Worm (Caenorhabditis elegans) whole organism, L2 larva: ENCODE data around the gene bra-1.

Experiments used
- C34F6.9 ChIP-seq: fragments of 150-350 bp; optimal IDR thresholded peaks from 2 replicates; lab custom pipeline; 2014; ENCODE audit warnings: missing biosample characterization, missing genetic modification characterization
- F13H6.1 ChIP-seq: sonication (generic microtip); optimal IDR thresholded peaks from 2 replicates; lab custom pipeline; 2016; ENCODE audit warnings: missing genetic modification characterization, missing compliant biosample characterization
- R02D3.7 ChIP-seq: fragments of 150-350 bp; optimal IDR thresholded peaks from 2 replicates; lab custom pipeline; 2014; ENCODE audit warnings: missing biosample characterization, missing genetic modification characterization
- Y55F3AM.14 ChIP-seq: fragments of 200-800 bp; sonication (Bioruptor generic); optimal IDR thresholded peaks from 2 replicates; lab custom pipeline; 2018; ENCODE audit warnings: mild to moderate bottlenecking, missing genetic modification characterization, missing compliant biosample characterization
- ZK546.5 ChIP-seq: sonication (generic microtip); optimal IDR thresholded peaks from 2 replicates; lab custom pipeline; 2017; ENCODE audit warnings: missing biosample characterization, missing genetic modification characterization
- ama-1 ChIP-seq: fragments of 150-350 bp; optimal IDR thresholded peaks from 2 replicates; lab custom pipeline; 2018; ENCODE audit warnings: inconsistent platforms
- blmp-1 ChIP-seq: sonication (generic microtip); optimal IDR thresholded peaks from 2 replicates; lab custom pipeline; 2017; ENCODE audit warnings: missing genetic modification characterization, mild to moderate bottlenecking, missing compliant biosample characterization, antibody characterized with exemption, moderate library complexity; ENCODE audit not compliant: insufficient read depth
- ceh-16 ChIP-seq: fragments of 150-350 bp; optimal IDR thresholded peaks from 2 replicates; lab custom pipeline; 2014; ENCODE audit warnings: missing biosample characterization, missing genetic modification characterization
- crh-2 ChIP-seq: sonication (generic microtip); optimal IDR thresholded peaks from 2 replicates; lab custom pipeline; 2017; ENCODE audit warnings: missing biosample characterization, missing genetic modification characterization
- dmd-4 ChIP-seq: sonication (generic microtip); optimal IDR thresholded peaks from 2 replicates; lab custom pipeline; 2017; ENCODE audit warnings: missing biosample characterization, missing genetic modification characterization
- elt-1 ChIP-seq: fragments of 150-350 bp; optimal IDR thresholded peaks from 2 replicates; lab custom pipeline; 2014; ENCODE audit warnings: missing biosample characterization, missing genetic modification characterization
- gmeb-1 ChIP-seq: fragments of 150-350 bp; optimal IDR thresholded peaks from 2 replicates; lab custom pipeline; 2014; ENCODE audit warnings: missing biosample characterization, missing genetic modification characterization
- lin-39 ChIP-seq: fragments of 150-350 bp; optimal IDR thresholded peaks from 2 replicates; lab custom pipeline; 2014; ENCODE audit warnings: missing biosample characterization, missing genetic modification reagents, missing genetic modification characterization
- lsy-2 ChIP-seq, 2 experiments: fragments of 150-350 bp in 1 of 2; sonication (generic microtip) in 1 of 2; optimal IDR thresholded peaks; 2 replicates each; lab custom pipeline; 2014 to 2017; ENCODE audit warnings: missing biosample characterization in 2 of 2, missing genetic modification characterization in 2 of 2
- mab-5 ChIP-seq: fragments of 150-350 bp; optimal IDR thresholded peaks from 2 replicates; lab custom pipeline; 2014; ENCODE audit warnings: missing biosample characterization, missing genetic modification characterization
- mbf-1 ChIP-seq: sonication (generic microtip); optimal IDR thresholded peaks from 2 replicates; lab custom pipeline; 2017; ENCODE audit warnings: missing biosample characterization, missing genetic modification characterization
- mdl-1 ChIP-seq, 2 experiments: fragments of 150-350 bp in 1 of 2; sonication (generic microtip) in 1 of 2; optimal IDR thresholded peaks; 2 replicates each; lab custom pipeline; 2017; ENCODE audit warnings: missing biosample characterization in 2 of 2, missing genetic modification characterization in 2 of 2
- nhr-10 ChIP-seq: sonication (generic microtip); optimal IDR thresholded peaks from 2 replicates; lab custom pipeline; 2017; ENCODE audit warnings: missing biosample characterization, missing genetic modification characterization
- nhr-11 ChIP-seq: fragments of 150-350 bp; optimal IDR thresholded peaks from 2 replicates; lab custom pipeline; 2014; ENCODE audit warnings: missing biosample characterization, missing genetic modification characterization
- nhr-12 ChIP-seq: fragments of 150-350 bp; optimal IDR thresholded peaks from 2 replicates; lab custom pipeline; 2014; ENCODE audit warnings: missing biosample characterization, missing genetic modification characterization
- nhr-129 ChIP-seq: fragments of 150-350 bp; optimal IDR thresholded peaks from 2 replicates; lab custom pipeline; 2014; ENCODE audit warnings: missing biosample characterization, missing genetic modification characterization
- nhr-23 ChIP-seq: fragments of 150-350 bp; optimal IDR thresholded peaks from 2 replicates; lab custom pipeline; 2014; ENCODE audit warnings: missing biosample characterization, missing genetic modification reagents, missing genetic modification characterization
- nhr-237 ChIP-seq: fragments of 150-350 bp; optimal IDR thresholded peaks from 2 replicates; lab custom pipeline; 2014; ENCODE audit warnings: missing biosample characterization, missing genetic modification characterization
- nhr-6 ChIP-seq: fragments of 150-350 bp; optimal IDR thresholded peaks from 2 replicates; lab custom pipeline; 2014; ENCODE audit warnings: missing biosample characterization, missing genetic modification characterization
- nhr-77 ChIP-seq: fragments of 150-350 bp; optimal IDR thresholded peaks from 2 replicates; lab custom pipeline; 2014; ENCODE audit warnings: missing biosample characterization, missing genetic modification characterization
- sem-4 ChIP-seq: fragments of 150-350 bp; optimal IDR thresholded peaks from 2 replicates; lab custom pipeline; 2014; ENCODE audit warnings: missing biosample characterization, missing genetic modification reagents, missing genetic modification characterization
- sma-9 ChIP-seq, 2 experiments: fragments of 150-350 bp in 1 of 2; sonication (generic microtip) in 1 of 2; optimal IDR thresholded peaks; 2 replicates each; lab custom pipeline; 2014 to 2016; ENCODE audit warnings: missing genetic modification characterization in 2 of 2, mild to moderate bottlenecking in 1 of 2, missing biosample characterization in 1 of 2, missing compliant biosample characterization in 1 of 2, missing genetic modification reagents in 1 of 2, moderate library complexity in 1 of 2
- snpc-4 ChIP-seq: fragments of 150-350 bp; optimal IDR thresholded peaks from 2 replicates; lab custom pipeline; 2014; ENCODE audit warnings: missing biosample characterization, missing genetic modification characterization
- unc-55 ChIP-seq: fragments of 150-350 bp; sonication (generic microtip); optimal IDR thresholded peaks from 3 replicates; lab custom pipeline; 2014; ENCODE audit warnings: missing biosample characterization, missing genetic modification reagents, missing genetic modification characterization
- zag-1 ChIP-seq: fragments of 150-350 bp; optimal IDR thresholded peaks from 2 replicates; lab custom pipeline; 2014; ENCODE audit warnings: missing biosample characterization, missing genetic modification characterization
- ztf-1 ChIP-seq: fragments of 200-800 bp; sonication (Bioruptor generic); conservative IDR thresholded peaks from 2 replicates; pipeline ENCODE4 v1.3.6; 2022; ENCODE audit warnings: missing genetic modification characterization, missing compliant biosample characterization
- ztf-11 ChIP-seq: sonication (generic microtip); optimal IDR thresholded peaks from 2 replicates; lab custom pipeline; 2017; ENCODE audit warnings: missing biosample characterization, missing genetic modification characterization
- ztf-4 ChIP-seq: fragments of 150-350 bp; optimal IDR thresholded peaks from 2 replicates; lab custom pipeline; 2014; ENCODE audit warnings: missing biosample characterization, missing genetic modification characterization

Gene bra-1

ce11 chrX:13632245-13632644, 34.0 kb downstream of the bra-1 start:
- no peak for TF ChIP-seq nhr-11 (tag; lab: Kevin White, UChicago)
- no peak for TF ChIP-seq nhr-23 (tag; lab: Kevin White, UChicago)
- no peak for TF ChIP-seq crh-2
- no peak for TF ChIP-seq nhr-10
- TF ChIP-seq mbf-1 (tag; lab: Kevin White, UChicago) = no peak
- TF ChIP-seq nhr-129 (tag; lab: Kevin White, UChicago) = no peak
- no peak for TF ChIP-seq unc-55
- no peak for TF ChIP-seq ztf-4 (tag; lab: Kevin White, UChicago)
- TF ChIP-seq nhr-77 = no peak
- no peak for TF ChIP-seq lin-39 (tag; lab: Kevin White, UChicago)
- no peak for TF ChIP-seq mdl-1 (tag; optimal IDR thresholded peaks at IDR 0.05; lab: Kevin White, UChicago)
- no peak for TF ChIP-seq ceh-16 (tag; lab: Kevin White, UChicago)
- TF ChIP-seq zag-1 (tag; lab: Kevin White, UChicago) = no peak
- no peak for TF ChIP-seq R02D3.7 (tag; lab: Kevin White, UChicago)
- no peak for TF ChIP-seq mab-5
- TF ChIP-seq lsy-2 (tag; optimal IDR thresholded peaks at IDR 0.05; lab: Kevin White, UChicago) = no peak
- TF ChIP-seq, all 48 proteins: peak for 0

ce11 chrX:13633032-13633431, 34.8 kb downstream of the bra-1 start:
- no peak for TF ChIP-seq nhr-12 (tag; lab: Kevin White, UChicago)
- peak; percentile 58 for TF ChIP-seq snpc-4
- TF ChIP-seq gmeb-1 (tag; lab: Kevin White, UChicago) = no peak
- no peak for TF ChIP-seq lsy-2 (tag; optimal IDR thresholded peaks at IDR 0.05; lab: Kevin White, UChicago)

ce11 chrX:13633876-13634479, 35.7 kb downstream of the bra-1 start:
- no peak for TF ChIP-seq crh-2
- peak; percentile 7 for TF ChIP-seq F13H6.1 (tag; lab: Kevin White, UChicago)
- TF ChIP-seq Y55F3AM.14 (GFP tag; lab: Kevin White, UChicago) = no peak
- peak; percentile 40 for TF ChIP-seq sma-9 (GFP tag; optimal IDR thresholded peaks at IDR 0.05; lab: Kevin White, UChicago)
- no peak for TF ChIP-seq sma-9 (tag; optimal IDR thresholded peaks at IDR 0.05; lab: Kevin White, UChicago)
- TF ChIP-seq C34F6.9 (tag; lab: Kevin White, UChicago) = peak; percentile 22

- TF ChIP-seq F13H6.1 (tag; lab: Kevin White, UChicago) (peak; percentile 24), ztf-1 (GFP tag; lab: Robert Waterston, UW) (no peak), sma-9 (GFP tag; optimal IDR thresholded peaks at IDR 0.05; lab: Kevin White, UChicago) (peak; percentile 21), sma-9 (tag; optimal IDR thresholded peaks at IDR 0.05; lab: Kevin White, UChicago) (no peak)
- TF ChIP-seq, all 48 proteins: peak for 2
Measured at ce11 chrX:13637526-13637925, 39.3 kb downstream of the bra-1 start.

ce11 chrX:13638351-13638958, 40.2 kb downstream of the bra-1 start:
- TF ChIP-seq R02D3.7 (tag; lab: Kevin White, UChicago) (no peak), nhr-129 (tag; lab: Kevin White, UChicago) (peak; percentile 53), sma-9 (GFP tag; optimal IDR thresholded peaks at IDR 0.05; lab: Kevin White, UChicago) (peak; percentile 31), sma-9 (tag; optimal IDR thresholded peaks at IDR 0.05; lab: Kevin White, UChicago) (no peak), blmp-1 (no peak), nhr-77 (no peak), nhr-12 (tag; lab: Kevin White, UChicago) (no peak), snpc-4 (no peak), F13H6.1 (tag; lab: Kevin White, UChicago) (peak; percentile 69), ztf-11 (tag; lab: Kevin White, UChicago) (no peak), nhr-6 (tag; lab: Kevin White, UChicago) (no peak), mdl-1 (tag; optimal IDR thresholded peaks at IDR 0.05; lab: Kevin White, UChicago) (no peak), lin-39 (tag; lab: Kevin White, UChicago) (peak; percentile 9), ceh-16 (tag; lab: Kevin White, UChicago) (no peak), ZK546.5 (tag; lab: Kevin White, UChicago) (no peak), elt-1 (tag; lab: Kevin White, UChicago) (no peak), C34F6.9 (tag; lab: Kevin White, UChicago) (peak; percentile 17), mab-5 (no peak), nhr-237 (no peak), nhr-11 (tag; lab: Kevin White, UChicago) (no peak), sem-4 (tag; lab: Kevin White, UChicago) (peak; percentile 11), ama-1 (no peak), dmd-4 (tag; lab: Kevin White, UChicago) (no peak)
